Worm (Caenorhabditis elegans) whole organism, L1 larva: ENCODE results near the gene fip-2.
A peak's percentile ranks its signal among the peaks of the same experiment; 100 is the strongest.

Source experiments
- ama-1 ChIP-seq: fragments of 150-350 bp; optimal IDR thresholded peaks from 2 replicates; lab custom pipeline; 2014
- blmp-1 ChIP-seq: fragments of 150-350 bp; optimal IDR thresholded peaks from 2 replicates; lab custom pipeline; 2014; ENCODE audit warnings: missing biosample characterization, missing genetic modification characterization
- ets-5 ChIP-seq: fragments of 200-800 bp; sonication (Bioruptor generic); IDR thresholded peaks from 2 replicates; pipeline ENCODE4 v1.3.6; 2022; ENCODE audit warnings: missing genetic modification characterization, missing compliant biosample characterization
- nhr-11 ChIP-seq: fragments of 150-350 bp; optimal IDR thresholded peaks from 2 replicates; lab custom pipeline; 2014; ENCODE audit warnings: missing biosample characterization, missing genetic modification characterization
- skn-1 ChIP-seq: fragments of 150-350 bp; optimal IDR thresholded peaks from 2 replicates; lab custom pipeline; 2014; ENCODE audit warnings: missing biosample characterization, missing genetic modification characterization
- xbp-1 ChIP-seq: sonication (generic microtip); optimal IDR thresholded peaks from 2 replicates; lab custom pipeline; 2016; ENCODE audit warnings: missing genetic modification characterization, missing compliant biosample characterization

- TF ChIP-seq blmp-1 (tag; lab: Kevin White, UChicago) (peak; percentile 4), ets-5 (no peak), ama-1 (lab: Kevin White, UChicago) (no peak), xbp-1 (tag; lab: Kevin White, UChicago) (no peak), nhr-11 (tag; lab: Kevin White, UChicago) (no peak), skn-1 (tag; lab: Kevin White, UChicago) (no peak)
Measured at ce11 chrV:9098280-9098973, 30.6 kb downstream of the fip-2 start, which contains the start of gene F21C10.9.
